Worm (Caenorhabditis elegans) whole organism, mixed stage, embryonic: ENCODE measurements around the gene vab-9.

ENCODE experiments used
- blmp-1 ChIP-seq: fragments of 150-350 bp; optimal IDR thresholded peaks from 2 replicates; lab custom pipeline; 2014; ENCODE audit warnings: missing biosample characterization, missing genetic modification characterization
- lin-32 ChIP-seq: fragments of 200-800 bp; sonication (Bioruptor generic); optimal IDR thresholded peaks from 2 replicates; lab custom pipeline; 2018; ENCODE audit warnings: mild to moderate bottlenecking, missing genetic modification characterization, missing compliant biosample characterization
- lsy-2 ChIP-seq: fragments of 150-350 bp; optimal IDR thresholded peaks from 2 replicates; lab custom pipeline; 2014; ENCODE audit warnings: missing biosample characterization, missing genetic modification characterization
- nhr-237 ChIP-seq: fragments of 150-350 bp; optimal IDR thresholded peaks from 2 replicates; lab custom pipeline; 2014; ENCODE audit warnings: missing biosample characterization, missing genetic modification characterization
- nhr-28 ChIP-seq: fragments of 150-350 bp; optimal IDR thresholded peaks from 2 replicates; lab custom pipeline; 2014; ENCODE audit warnings: missing biosample characterization, missing genetic modification characterization
- unc-39 ChIP-seq: fragments of 150-350 bp; optimal IDR thresholded peaks from 2 replicates; lab custom pipeline; 2014; ENCODE audit warnings: missing biosample characterization, missing genetic modification characterization
- ztf-11 ChIP-seq: fragments of 150-350 bp; optimal IDR thresholded peaks from 2 replicates; lab custom pipeline; 2014; ENCODE audit warnings: missing biosample characterization, missing genetic modification characterization

DNA sequence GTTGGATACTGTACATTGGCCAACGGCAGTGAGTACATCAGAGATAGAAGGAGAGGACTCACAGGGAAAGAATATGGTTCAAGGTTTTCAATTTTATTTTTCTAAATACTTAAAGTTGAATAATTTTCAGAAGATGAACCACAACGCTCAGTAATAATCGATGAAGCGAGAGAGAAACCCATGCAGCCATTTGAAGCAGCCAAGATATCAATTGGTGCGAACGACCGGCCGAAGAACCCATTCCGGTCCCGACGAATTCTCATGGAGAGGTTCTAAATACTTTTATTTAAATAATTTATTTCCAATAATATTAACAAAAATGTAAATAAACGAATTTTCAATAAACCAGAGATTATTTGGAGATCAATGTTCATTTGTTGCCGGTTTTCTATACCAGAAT lies 37.4 kb downstream of the vab-9 start, which contains the start of gene pigg-1:
- TF ChIP-seq ztf-11 (tag; lab: Kevin White, UChicago), result no peak
- TF ChIP-seq blmp-1 (tag; lab: Kevin White, UChicago), result no peak
- no peak for TF ChIP-seq lin-32 (GFP tag; lab: Kevin White, UChicago)
- TF ChIP-seq nhr-28, result no peak
- no peak for TF ChIP-seq nhr-237 (tag; lab: Kevin White, UChicago)
- no peak for TF ChIP-seq unc-39 (tag; lab: Kevin White, UChicago)
- no peak for TF ChIP-seq lsy-2 (tag; lab: Kevin White, UChicago)
